Fruit fly (Drosophila melanogaster) whole organism, embryonic: ENCODE measurements around the gene Zdhhc8.
A peak's percentile ranks its signal among the peaks of the same experiment; 100 is the strongest.

Experiments used
- Adf1 ChIP-seq: fragments of 200-800 bp; sonication (Bioruptor generic); IDR thresholded peaks from 2 replicates; pipeline ENCODE4 v1.3.6; 2022; ENCODE audit warnings: missing biosample characterization, missing genetic modification characterization
- CG10147 ChIP-seq: fragments of 200-800 bp; sonication (Bioruptor generic); optimal IDR thresholded peaks from 2 replicates; lab custom pipeline; 2019; ENCODE audit warnings: missing biosample characterization, mild to moderate bottlenecking, missing genetic modification characterization, moderate library complexity
- CG10274 ChIP-seq: fragments of 200-800 bp; sonication (Bioruptor generic); optimal IDR thresholded peaks from 3 replicates; lab custom pipeline; 2017; ENCODE audit warnings: missing biosample characterization, mild to moderate bottlenecking, missing genetic modification characterization
- CG10462 ChIP-seq: fragments of 200-800 bp; sonication (Bioruptor generic); optimal IDR thresholded peaks from 2 replicates; lab custom pipeline; 2016; ENCODE audit warnings: missing biosample characterization, missing genetic modification characterization
- CG13775 ChIP-seq: fragments of 200-800 bp; sonication (Bioruptor generic); optimal IDR thresholded peaks from 3 replicates; lab custom pipeline; 2017; ENCODE audit warnings: missing biosample characterization, mild to moderate bottlenecking, missing genetic modification characterization
- CG1602 ChIP-seq: fragments of 200-800 bp; sonication (Bioruptor generic); optimal IDR thresholded peaks from 3 replicates; lab custom pipeline; 2016; ENCODE audit warnings: missing biosample characterization, missing genetic modification characterization
- CG17385 ChIP-seq: fragments of 200-800 bp; sonication (Bioruptor generic); optimal IDR thresholded peaks from 3 replicates; lab custom pipeline; 2018; ENCODE audit warnings: missing biosample characterization, mild to moderate bottlenecking, missing genetic modification characterization
- CG17568 ChIP-seq: fragments of 200-800 bp; sonication (Bioruptor generic); optimal IDR thresholded peaks from 2 replicates; lab custom pipeline; 2018; ENCODE audit warnings: missing biosample characterization, mild to moderate bottlenecking, missing genetic modification characterization, moderate library complexity
- CG17802 ChIP-seq: fragments of 200-800 bp; sonication (Bioruptor generic); optimal IDR thresholded peaks from 2 replicates; lab custom pipeline; 2018; ENCODE audit warnings: missing biosample characterization, mild to moderate bottlenecking, missing genetic modification characterization, moderate library complexity
- CG1792 ChIP-seq: fragments of 200-800 bp; sonication (Bioruptor generic); optimal IDR thresholded peaks from 2 replicates; lab custom pipeline; 2016; ENCODE audit warnings: missing biosample characterization, missing genetic modification characterization
- CG2116 ChIP-seq: fragments of 200-800 bp; sonication (Bioruptor generic); optimal IDR thresholded peaks from 3 replicates; lab custom pipeline; 2018; ENCODE audit warnings: missing biosample characterization, mild to moderate bottlenecking, missing genetic modification characterization
- CG30431 ChIP-seq: fragments of 200-800 bp; sonication (Bioruptor generic); optimal IDR thresholded peaks from 2 replicates; lab custom pipeline; 2017; ENCODE audit warnings: missing biosample characterization, missing genetic modification characterization
- CG31388 ChIP-seq: fragments of 200-800 bp; sonication (Bioruptor generic); optimal IDR thresholded peaks from 2 replicates; lab custom pipeline; 2016; ENCODE audit warnings: missing biosample characterization, missing genetic modification characterization
- CG32532 ChIP-seq: fragments of 200-800 bp; sonication (Bioruptor generic); IDR thresholded peaks from 2 replicates; pipeline ENCODE4 v1.3.6; 2022; ENCODE audit warnings: missing biosample characterization, missing genetic modification characterization
- CG34376 ChIP-seq: fragments of 200-800 bp; sonication (Bioruptor generic); optimal IDR thresholded peaks from 2 replicates; lab custom pipeline; 2018; ENCODE audit warnings: missing biosample characterization, mild to moderate bottlenecking, missing genetic modification characterization
- CG43689 ChIP-seq: fragments of 200-800 bp; sonication (Bioruptor generic); IDR thresholded peaks from 2 replicates; pipeline ENCODE4 v1.3.6; 2022; ENCODE audit warnings: missing biosample characterization, missing genetic modification characterization
- CG7963 ChIP-seq: fragments of 200-800 bp; sonication (Bioruptor generic); IDR thresholded peaks from 3 replicates; pipeline ENCODE4 v1.3.6; 2022; ENCODE audit warnings: missing biosample characterization, missing genetic modification characterization; ENCODE audit not compliant: partially characterized antibody
- CG9437 ChIP-seq: fragments of 200-800 bp; sonication (Bioruptor generic); optimal IDR thresholded peaks from 2 replicates; lab custom pipeline; 2018; ENCODE audit warnings: missing biosample characterization, mild to moderate bottlenecking, missing genetic modification characterization
- Dref ChIP-seq: fragments of 200-800 bp; sonication (Bioruptor generic); IDR thresholded peaks from 2 replicates; pipeline ENCODE4 v1.3.6; 2022; ENCODE audit warnings: missing biosample characterization, missing genetic modification characterization
- Drgx ChIP-seq: fragments of 200-800 bp; sonication (Bioruptor generic); IDR thresholded peaks from 2 replicates; pipeline ENCODE4 v1.3.6; 2022; ENCODE audit warnings: missing biosample characterization, missing genetic modification characterization
- Fer1 ChIP-seq: fragments of 200-800 bp; sonication (Bioruptor generic); optimal IDR thresholded peaks from 2 replicates; lab custom pipeline; 2017; ENCODE audit warnings: missing biosample characterization, mild to moderate bottlenecking, missing genetic modification characterization
- HLH4C ChIP-seq: fragments of 200-800 bp; sonication (Bioruptor generic); IDR thresholded peaks from 3 replicates; pipeline ENCODE4 v1.3.6; 2022; ENCODE audit warnings: missing biosample characterization, missing genetic modification characterization; ENCODE audit not compliant: partially characterized antibody
- Hr39 ChIP-seq: fragments of >200 bp; optimal IDR thresholded peaks from 2 replicates; lab custom pipeline; 2017
- MESR4 ChIP-seq: fragments of 200-800 bp; sonication (Bioruptor generic); optimal IDR thresholded peaks from 2 replicates; lab custom pipeline; 2018; ENCODE audit warnings: missing biosample characterization, mild to moderate bottlenecking, missing genetic modification characterization, moderate library complexity
- NC2α ChIP-seq: fragments of 200-800 bp; sonication (Bioruptor generic); optimal IDR thresholded peaks from 2 replicates; lab custom pipeline; 2016; ENCODE audit warnings: missing biosample characterization, missing genetic modification characterization
- NfI ChIP-seq: fragments of 200-800 bp; sonication (Bioruptor generic); optimal IDR thresholded peaks from 3 replicates; lab custom pipeline; 2018; ENCODE audit warnings: missing biosample characterization, mild to moderate bottlenecking, missing genetic modification characterization, moderate library complexity
- Opbp ChIP-seq: fragments of 200-800 bp; sonication (Bioruptor generic); IDR thresholded peaks from 3 replicates; pipeline ENCODE4 v1.3.6; 2022; ENCODE audit warnings: missing biosample characterization, missing genetic modification characterization; ENCODE audit not compliant: partially characterized antibody
- Tbp ChIP-seq: fragments of >200 bp; optimal IDR thresholded peaks from 2 replicates; lab custom pipeline; 2018; ENCODE audit warnings: missing biosample characterization, missing genetic modification characterization
- bowl ChIP-seq: fragments of 200-800 bp; sonication (Bioruptor generic); IDR thresholded peaks from 2 replicates; pipeline ENCODE4 v1.3.6; 2022; ENCODE audit warnings: missing biosample characterization, missing genetic modification characterization
- bsh ChIP-seq, 2 experiments: fragments of 200-800 bp; sonication (Bioruptor generic); optimal IDR thresholded peaks; 2 replicates each; lab custom pipeline; 2017 to 2018; ENCODE audit warnings: mild to moderate bottlenecking in 2 of 2, missing biosample characterization in 2 of 2, missing genetic modification characterization in 2 of 2, moderate library complexity in 1 of 2
- chm ChIP-seq: fragments of 200-800 bp; sonication (Bioruptor generic); IDR thresholded peaks from 2 replicates; pipeline ENCODE4 v1.3.6; 2022; ENCODE audit warnings: missing biosample characterization, missing genetic modification characterization
- crc ChIP-seq: fragments of 200-800 bp; sonication (Bioruptor generic); optimal IDR thresholded peaks from 2 replicates; lab custom pipeline; 2016; ENCODE audit warnings: missing biosample characterization, missing genetic modification characterization
- dati ChIP-seq: fragments of 200-800 bp; sonication (Bioruptor generic); IDR thresholded peaks from 2 replicates; pipeline ENCODE4 v1.3.6; 2022; ENCODE audit warnings: missing biosample characterization, missing genetic modification characterization
- ems ChIP-seq: fragments of 200-800 bp; sonication (Bioruptor generic); optimal IDR thresholded peaks from 3 replicates; lab custom pipeline; 2016; ENCODE audit warnings: missing biosample characterization, missing genetic modification characterization
- esg ChIP-seq: fragments of 200-800 bp; sonication (Bioruptor generic); conservative IDR thresholded peaks from 2 replicates; pipeline ENCODE4 v1.3.6; 2022; ENCODE audit warnings: missing biosample characterization, missing genetic modification characterization
- fd64A ChIP-seq: fragments of 200-800 bp; sonication (Bioruptor generic); optimal IDR thresholded peaks from 3 replicates; lab custom pipeline; 2018; ENCODE audit warnings: missing biosample characterization, mild to moderate bottlenecking, missing genetic modification characterization
- ftz-f1 ChIP-seq: fragments of 200-800 bp; sonication (Bioruptor generic); optimal IDR thresholded peaks from 2 replicates; lab custom pipeline; 2016; ENCODE audit warnings: missing biosample characterization, missing genetic modification characterization
- ind ChIP-seq: fragments of 200-800 bp; sonication (Bioruptor generic); optimal IDR thresholded peaks from 3 replicates; lab custom pipeline; 2016; ENCODE audit warnings: missing biosample characterization, missing genetic modification characterization
- jumu ChIP-seq: fragments of 200-800 bp; sonication (Bioruptor generic); optimal IDR thresholded peaks from 3 replicates; lab custom pipeline; 2016; ENCODE audit warnings: missing biosample characterization, missing genetic modification characterization
- knrl ChIP-seq: fragments of 200-800 bp; sonication (Bioruptor generic); IDR thresholded peaks from 3 replicates; pipeline ENCODE4 v1.3.6; 2022; ENCODE audit warnings: missing biosample characterization, missing genetic modification characterization; ENCODE audit not compliant: partially characterized antibody
- odd ChIP-seq: fragments of 200-800 bp; sonication (Bioruptor generic); optimal IDR thresholded peaks from 2 replicates; lab custom pipeline; 2017; ENCODE audit warnings: missing biosample characterization, mild to moderate bottlenecking, missing genetic modification characterization
- prd ChIP-seq, 3 experiments: fragments of >200 bp in 2 of 3; fragments of 200-800 bp in 1 of 3; sonication (Bioruptor generic) in 1 of 3; optimal IDR thresholded peaks in 2 of 3; IDR thresholded peaks in 1 of 3; 2 replicates in 2 of 3; 3 replicates in 1 of 3; pipeline versions ENCODE4 v1.3.6 to Lab custom; 2017 to 2022; ENCODE audit warnings: missing biosample characterization in 1 of 3, missing genetic modification characterization in 1 of 3
- pzg ChIP-seq: fragments of 200-800 bp; sonication (Bioruptor generic); optimal IDR thresholded peaks from 3 replicates; lab custom pipeline; 2018; ENCODE audit warnings: missing biosample characterization, mild to moderate bottlenecking, missing genetic modification characterization, moderate library complexity
- slbo ChIP-seq: fragments of 200-800 bp; sonication (Bioruptor generic); IDR thresholded peaks from 2 replicates; pipeline ENCODE4 v1.3.6; 2022; ENCODE audit warnings: missing biosample characterization, missing genetic modification characterization
- sob ChIP-seq: fragments of 200-800 bp; sonication (Bioruptor generic); IDR thresholded peaks from 2 replicates; pipeline ENCODE4 v1.3.6; 2022; ENCODE audit warnings: missing biosample characterization, missing genetic modification characterization
- sr ChIP-seq: fragments of 200-800 bp; sonication (Bioruptor generic); IDR thresholded peaks from 3 replicates; pipeline ENCODE4 v1.3.6; 2022; ENCODE audit warnings: missing biosample characterization, missing genetic modification characterization
- tna ChIP-seq: fragments of 200-800 bp; sonication (Bioruptor generic); IDR thresholded peaks from 2 replicates; pipeline ENCODE4 v1.3.6; 2022; ENCODE audit warnings: missing biosample characterization, missing genetic modification characterization; ENCODE audit not compliant: partially characterized antibody
- trem ChIP-seq: fragments of 200-800 bp; optimal IDR thresholded peaks from 3 replicates; lab custom pipeline; 2019; ENCODE audit warnings: missing biosample characterization, mild to moderate bottlenecking, missing genetic modification characterization, moderate library complexity
- trh ChIP-seq: fragments of 200-800 bp; sonication (Bioruptor generic); optimal IDR thresholded peaks from 2 replicates; lab custom pipeline; 2016; ENCODE audit warnings: missing biosample characterization, missing genetic modification characterization
- tx ChIP-seq: fragments of 200-800 bp; sonication (Bioruptor generic); optimal IDR thresholded peaks from 2 replicates; lab custom pipeline; 2016; ENCODE audit warnings: missing biosample characterization, missing genetic modification characterization

Zdhhc8 gene

dm6 chrX:9344482-9345106 lies 11.4 kb downstream of the Zdhhc8 start (continued):
- TF ChIP-seq CG7963 (GFP tag; lab: Robert Waterston, UW), result no peak
- peak; percentile 19 to 52 for TF ChIP-seq bsh (GFP tag; optimal IDR thresholded peaks at IDR 0.05; lab: Kevin White, UChicago)
- no peak for TF ChIP-seq prd (optimal IDR thresholded peaks at IDR 0.05; lab: Kevin White, UChicago)
- TF ChIP-seq prd (GFP tag; IDR thresholded peaks at IDR 0.05; lab: Robert Waterston, UW), result peak; percentile 30; the same call in 2 of the 3 replicates
- no peak for TF ChIP-seq CG30431
- no peak for TF ChIP-seq CG1792 (GFP tag; lab: Kevin White, UChicago)
- TF ChIP-seq ftz-f1 (GFP tag; lab: Kevin White, UChicago), result peak; percentile 88
- TF ChIP-seq CG17385, result peak; percentile 55
- TF ChIP-seq CG10462, result no peak
- TF ChIP-seq jumu (GFP tag; lab: Kevin White, UChicago), result no peak
- TF ChIP-seq chm, result no peak
- no peak for TF ChIP-seq knrl
- no peak for TF ChIP-seq Hr39
- TF ChIP-seq odd, result peak; percentile 43
- peak; percentile 54 for TF ChIP-seq ind
- no peak for TF ChIP-seq HLH4C
- no peak for TF ChIP-seq sr (GFP tag; lab: Robert Waterston, UW)
- TF ChIP-seq MESR4, result no peak
- TF ChIP-seq CG10147, result peak; percentile 74
- TF ChIP-seq trh (GFP tag; lab: Kevin White, UChicago), result no peak
- no peak for TF ChIP-seq dati (GFP tag; lab: Robert Waterston, UW)
- TF ChIP-seq CG31388 (GFP tag; lab: Kevin White, UChicago), result no peak
- peak; percentile 58 for TF ChIP-seq CG34376 (GFP tag; lab: Kevin White, UChicago)
- peak; percentile 65 for TF ChIP-seq CG13775 (GFP tag; lab: Kevin White, UChicago)
- TF ChIP-seq CG32532 (GFP tag; lab: Robert Waterston, UW), result peak; percentile 57; the same call in 1 of the 2 replicates
- no peak for TF ChIP-seq CG1602 (GFP tag; lab: Kevin White, UChicago)
- peak; percentile 16; the same call in 1 of the 2 replicates for TF ChIP-seq Adf1
- no peak for TF ChIP-seq fd64A (GFP tag; lab: Kevin White, UChicago)
- no peak for TF ChIP-seq bowl (GFP tag; lab: Robert Waterston, UW)
- TF ChIP-seq ems (GFP tag; lab: Kevin White, UChicago), result peak; percentile 43
- TF ChIP-seq Fer1 (GFP tag; lab: Kevin White, UChicago), result peak; percentile 79
- TF ChIP-seq crc (GFP tag; lab: Kevin White, UChicago), result peak; percentile 17
- TF ChIP-seq CG43689 (GFP tag; lab: Robert Waterston, UW), result no peak
- TF ChIP-seq trem (tag; lab: Kevin White, UChicago), result no peak
- no peak for TF ChIP-seq Tbp (GFP tag; lab: Kevin White, UChicago)
- no peak for TF ChIP-seq NC2α
- TF ChIP-seq CG10274, result peak; percentile 52
- TF ChIP-seq CG9437 (GFP tag; lab: Kevin White, UChicago), result peak; percentile 35
- TF ChIP-seq slbo (GFP tag; lab: Robert Waterston, UW), result peak; percentile 45; the same call in 1 of the 2 replicates
- no peak for TF ChIP-seq pzg (GFP tag; lab: Kevin White, UChicago)
- peak; percentile 42 for TF ChIP-seq tx (GFP tag; lab: Kevin White, UChicago)
- peak; percentile 69 for TF ChIP-seq NfI (GFP tag; lab: Kevin White, UChicago)
- TF ChIP-seq CG17802 (tag; lab: Kevin White, UChicago), result no peak
- no peak for TF ChIP-seq Dref (GFP tag; lab: Robert Waterston, UW)
- TF ChIP-seq CG2116, result no peak
- TF ChIP-seq Drgx, result peak; percentile 11; the same call in 1 of the 2 replicates
- TF ChIP-seq esg (GFP tag; lab: Robert Waterston, UW), result 0 out of 2 replicates have a peak, but pooled peaks have one; percentile 14
- no peak for TF ChIP-seq tna (GFP tag; lab: Robert Waterston, UW)
- TF ChIP-seq sob (GFP tag; lab: Robert Waterston, UW), result no peak
- TF ChIP-seq Opbp, result no peak
- TF ChIP-seq CG17568, result peak; percentile 23
